Worm (Caenorhabditis elegans): ENCODE results near the gene C25E10.13.

Gene C25E10.13

DNA sequence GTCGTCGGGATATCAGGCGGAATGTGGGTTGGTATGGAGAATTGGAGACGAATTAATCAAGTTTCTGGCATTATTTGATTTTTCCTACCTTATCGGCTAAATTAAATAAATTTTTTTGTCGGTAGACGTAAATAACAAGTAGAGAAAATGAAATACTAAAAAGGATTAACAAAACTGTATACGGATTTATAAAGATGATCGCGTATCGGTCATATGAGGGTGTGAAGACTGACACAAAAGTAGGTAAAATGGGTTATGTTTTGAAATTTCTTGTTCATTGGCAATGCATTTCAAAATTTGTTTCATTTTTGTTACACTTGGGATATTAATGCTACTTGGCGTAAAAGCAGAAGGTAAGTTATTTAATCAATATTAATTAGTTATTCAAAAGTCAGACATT is at the start of gene C25E10.13, which contains the start of gene C25E10.16:
TSS of gene C25E10.13 (plus strand) at position 256 of the 400 bp plus-strand sequence.
TSS of gene C25E10.16 (minus strand) at position 101 of the 400 bp plus-strand sequence.
- TF ChIP-seq lin-13 (tag; optimal IDR thresholded peaks at IDR 0.05) (no peak), mls-2 (tag; optimal IDR thresholded peaks at IDR 0.05) (no peak), zip-8 (tag; optimal IDR thresholded peaks at IDR 0.05) (no peak), ceh-83 (GFP tag; optimal IDR thresholded peaks at IDR 0.05) (no peak), pha-4 (tag; optimal IDR thresholded peaks at IDR 0.05) (no peak), nhr-28 (tag; optimal IDR thresholded peaks at IDR 0.05) (no peak), cnd-1 (tag; optimal IDR thresholded peaks at IDR 0.05) (no peak), ceh-39 (tag; optimal IDR thresholded peaks at IDR 0.05) (no peak), unc-120 (tag; optimal IDR thresholded peaks at IDR 0.05; ENCODE audit: poor library complexity, severe bottlenecking) (no peak)

ce11 chrV:9013765-9014164 is 45.8 kb upstream of the C25E10.13 start, which contains the start of gene srh-201:
Gene srh-201, minus strand, starts transcription at chrV:9013865.
- TF ChIP-seq sem-2 (GFP tag; optimal IDR thresholded peaks at IDR 0.05) (no peak), unc-62 (GFP tag; optimal IDR thresholded peaks at IDR 0.05) (no peak), nhr-76 (tag; optimal IDR thresholded peaks at IDR 0.05) (no peak), hlh-1 (tag; optimal IDR thresholded peaks at IDR 0.05) (no peak), elt-3 (tag; optimal IDR thresholded peaks at IDR 0.05) (no peak), nhr-12 (tag; optimal IDR thresholded peaks at IDR 0.05) (no peak), snpc-4 (tag; optimal IDR thresholded peaks at IDR 0.05) (no peak), cnd-1 (tag; optimal IDR thresholded peaks at IDR 0.05) (no peak), unc-39 (tag; optimal IDR thresholded peaks at IDR 0.05) (no peak), ces-1 (GFP tag; optimal IDR thresholded peaks at IDR 0.05) (no peak), ceh-39 (tag; optimal IDR thresholded peaks at IDR 0.05) (no peak), mls-2 (tag; optimal IDR thresholded peaks at IDR 0.05) (no peak), ztf-11 (tag; optimal IDR thresholded peaks at IDR 0.05) (no peak)

DNA sequence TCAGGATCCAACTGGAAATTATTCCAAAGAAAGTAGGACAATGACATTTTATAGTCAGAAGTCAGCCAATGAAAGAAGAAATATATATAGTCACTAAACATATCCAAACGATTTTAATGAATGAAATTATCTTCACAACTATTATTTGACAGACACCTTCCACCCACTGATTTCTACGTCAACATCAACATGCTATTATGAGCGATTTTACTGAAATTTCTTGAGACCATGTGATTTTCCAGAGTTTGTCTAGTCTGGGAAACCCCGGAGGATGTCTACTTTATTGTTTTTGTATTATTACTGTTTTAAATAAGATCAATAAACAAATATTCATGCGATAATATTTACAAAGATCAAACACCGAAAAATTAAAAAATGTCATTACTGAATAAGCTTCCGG is 44.0 kb upstream of the C25E10.13 start, which contains the start of gene srt-18:
TSS of gene srt-18 (minus strand) at position 101 of the 400 bp plus-strand sequence.
- TF ChIP-seq M03D4.4 (tag; optimal IDR thresholded peaks at IDR 0.05) (no peak), unc-120 (tag; optimal IDR thresholded peaks at IDR 0.05; ENCODE audit: poor library complexity, severe bottlenecking) (no peak), ham-2 (GFP tag; optimal IDR thresholded peaks at IDR 0.05) (no peak), hlh-1 (tag; optimal IDR thresholded peaks at IDR 0.05) (no peak), mep-1 (tag; optimal IDR thresholded peaks at IDR 0.05) (no peak), mls-2 (tag; optimal IDR thresholded peaks at IDR 0.05) (no peak), blmp-1 (tag; optimal IDR thresholded peaks at IDR 0.05) (no peak), nhr-76 (tag; optimal IDR thresholded peaks at IDR 0.05) (no peak), sem-2 (GFP tag; optimal IDR thresholded peaks at IDR 0.05) (no peak), ztf-11 (tag; optimal IDR thresholded peaks at IDR 0.05) (no peak), unc-39 (tag; optimal IDR thresholded peaks at IDR 0.05) (no peak), ceh-43 (GFP tag; optimal IDR thresholded peaks at IDR 0.05) (no peak), snpc-4 (tag; optimal IDR thresholded peaks at IDR 0.05) (no peak), cnd-1 (tag; optimal IDR thresholded peaks at IDR 0.05) (no peak), lin-13 (tag; optimal IDR thresholded peaks at IDR 0.05) (no peak), lin-32 (GFP tag; optimal IDR thresholded peaks at IDR 0.05) (no peak), ceh-39 (tag; optimal IDR thresholded peaks at IDR 0.05) (no peak), sptf-1 (tag; optimal IDR thresholded peaks at IDR 0.05) (no peak), mab-5 (tag; optimal IDR thresholded peaks at IDR 0.05) (no peak)

- no peak for TF ChIP-seq elt-3 (tag; optimal IDR thresholded peaks at IDR 0.05)
- TF ChIP-seq ceh-39 (tag; optimal IDR thresholded peaks at IDR 0.05) = no peak
- TF ChIP-seq drap-1 (GFP tag; optimal IDR thresholded peaks at IDR 0.05) = no peak
- TF ChIP-seq unc-120 (tag; optimal IDR thresholded peaks at IDR 0.05; ENCODE audit: poor library complexity, severe bottlenecking) = no peak
- no peak for TF ChIP-seq sem-2 (GFP tag; optimal IDR thresholded peaks at IDR 0.05)
- no peak for TF ChIP-seq lin-13 (tag; optimal IDR thresholded peaks at IDR 0.05)
- no peak for TF ChIP-seq blmp-1 (tag; optimal IDR thresholded peaks at IDR 0.05)
- no peak for TF ChIP-seq ztf-11 (tag; optimal IDR thresholded peaks at IDR 0.05)
- TF ChIP-seq ceh-83 (GFP tag; optimal IDR thresholded peaks at IDR 0.05) = no peak
- no peak for TF ChIP-seq ces-1 (GFP tag; optimal IDR thresholded peaks at IDR 0.05)
- no peak for TF ChIP-seq sptf-1 (tag; optimal IDR thresholded peaks at IDR 0.05)
- no peak for TF ChIP-seq lin-32 (GFP tag; optimal IDR thresholded peaks at IDR 0.05)
Measured at ce11 chrV:9016479-9016878, 43.0 kb upstream of the C25E10.13 start, which contains the start of gene oac-40. Gene oac-40, plus strand, starts transcription at chrV:9016779.

DNA sequence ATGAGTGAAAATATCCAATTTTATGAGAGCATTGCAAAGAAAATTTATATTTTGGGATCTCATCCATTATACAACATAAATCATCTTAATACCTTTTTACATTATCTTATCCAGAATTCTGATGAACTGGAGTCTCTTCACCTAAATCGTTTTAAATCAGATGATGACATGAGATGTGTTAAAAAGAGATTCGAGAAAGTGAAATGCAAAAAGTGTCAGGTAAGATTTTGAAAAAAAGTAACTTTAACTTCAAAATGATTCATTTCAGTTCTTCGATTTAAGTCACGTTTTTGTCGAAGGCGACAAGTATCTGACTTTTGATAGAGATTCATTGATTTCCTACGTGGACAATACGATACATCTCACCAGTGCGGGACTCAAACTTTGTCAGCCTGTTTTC is 40.7 kb upstream of the C25E10.13 start:
- no peak for TF ChIP-seq drap-1 (GFP tag; optimal IDR thresholded peaks at IDR 0.05)
- TF ChIP-seq unc-39 (tag; optimal IDR thresholded peaks at IDR 0.05) = no peak
- no peak for TF ChIP-seq nhr-2 (tag; optimal IDR thresholded peaks at IDR 0.05)
- no peak for TF ChIP-seq flh-1 (GFP tag; optimal IDR thresholded peaks at IDR 0.05)
- no peak for TF ChIP-seq mls-2 (tag; optimal IDR thresholded peaks at IDR 0.05)
- TF ChIP-seq hlh-1 (tag; optimal IDR thresholded peaks at IDR 0.05) = no peak
- no peak for TF ChIP-seq nhr-28 (tag; optimal IDR thresholded peaks at IDR 0.05)
- no peak for TF ChIP-seq elt-3 (tag; optimal IDR thresholded peaks at IDR 0.05)
- TF ChIP-seq ceh-39 (tag; optimal IDR thresholded peaks at IDR 0.05) = no peak
- no peak for TF ChIP-seq nhr-12 (tag; optimal IDR thresholded peaks at IDR 0.05)
- no peak for TF ChIP-seq mab-5 (tag; optimal IDR thresholded peaks at IDR 0.05)
- no peak for TF ChIP-seq ces-1 (GFP tag; optimal IDR thresholded peaks at IDR 0.05)
- no peak for TF ChIP-seq sptf-1 (tag; optimal IDR thresholded peaks at IDR 0.05)
